Fruit fly (Drosophila melanogaster): ENCODE data around the gene AhcyL2.
"Not testable (repeated sequence)": the region's sequence is repeated elsewhere in the genome, so short reads cannot be mapped to it uniquely, and the experiment has no call there.

DNA sequence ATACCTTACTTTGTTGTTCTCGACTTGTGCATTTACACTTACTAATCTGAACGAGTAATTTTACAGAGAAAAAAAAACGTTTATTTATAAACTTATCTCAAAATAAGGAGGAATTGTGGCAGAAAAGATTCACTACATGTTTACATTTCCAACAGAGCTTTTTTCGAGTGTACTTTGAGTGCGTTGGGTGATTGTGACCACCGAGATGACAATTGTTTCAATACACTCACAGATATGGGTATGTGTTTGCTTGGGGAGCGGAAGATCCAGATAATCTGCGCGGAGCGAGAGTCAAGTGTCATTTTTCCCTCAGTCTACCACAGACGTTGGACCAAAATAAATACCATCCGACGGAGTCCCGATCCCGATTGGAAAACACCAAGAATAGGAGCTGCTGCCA, 10.8 kb upstream of the AhcyL2 start, which contains the start of gene CG31274:
- TF ChIP-seq CTCF, CG8478 (optimal IDR thresholded peaks at IDR 0.05): not testable (repeated sequence)
